Worm (Caenorhabditis elegans): ENCODE data around the gene col-73.
"Not testable (repeated sequence)": the region's sequence is repeated elsewhere in the genome, so short reads cannot be mapped to it uniquely, and the experiment has no call there.

Gene col-73

DNA sequence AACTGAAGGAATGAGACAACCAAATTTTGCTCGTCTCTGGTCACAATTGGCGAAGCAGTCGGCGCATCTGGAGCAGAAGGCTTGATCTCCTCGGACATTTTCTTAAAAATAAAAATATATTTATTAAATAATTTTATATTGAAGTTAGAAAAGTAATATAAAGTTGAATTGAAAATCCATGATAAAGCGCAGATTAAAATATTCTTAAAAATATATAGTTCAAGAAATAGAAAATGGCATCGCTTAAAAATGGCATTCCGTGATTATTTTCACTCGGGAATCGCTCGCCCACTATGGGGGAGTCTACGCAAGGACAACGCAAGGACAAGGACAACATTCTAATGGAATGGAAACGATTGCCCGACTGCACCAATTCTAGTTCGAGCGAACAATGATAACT is 30.8 kb upstream of the col-73 start, which contains the start of gene sgt-1:
Gene sgt-1 (minus strand): TSS at position 101 of the 400 bp plus-strand sequence.
- not testable (repeated sequence) for TF ChIP-seq unc-62 (GFP tag; optimal IDR thresholded peaks at IDR 0.05); elt-3 (tag; optimal IDR thresholded peaks at IDR 0.05); flh-1 (GFP tag; optimal IDR thresholded peaks at IDR 0.05)

ce11 chrII:4902035-4902434 is 29.1 kb upstream of the col-73 start, which contains the start of gene R05F9.9:
TSS of gene R05F9.9 (minus strand) at chrII:4902100.
- no peak for TF ChIP-seq blmp-1 (tag; optimal IDR thresholded peaks at IDR 0.05)
- peak; percentile 29 for TF ChIP-seq ces-1 (GFP tag; optimal IDR thresholded peaks at IDR 0.05)
- TF ChIP-seq mep-1 (tag; optimal IDR thresholded peaks at IDR 0.05), result peak; percentile 46
- TF ChIP-seq ceh-39 (tag; optimal IDR thresholded peaks at IDR 0.05), result peak; percentile 75
- no peak for TF ChIP-seq mab-5 (tag; optimal IDR thresholded peaks at IDR 0.05)
- peak; percentile 37 for TF ChIP-seq lsy-2 (tag; optimal IDR thresholded peaks at IDR 0.05)

DNA sequence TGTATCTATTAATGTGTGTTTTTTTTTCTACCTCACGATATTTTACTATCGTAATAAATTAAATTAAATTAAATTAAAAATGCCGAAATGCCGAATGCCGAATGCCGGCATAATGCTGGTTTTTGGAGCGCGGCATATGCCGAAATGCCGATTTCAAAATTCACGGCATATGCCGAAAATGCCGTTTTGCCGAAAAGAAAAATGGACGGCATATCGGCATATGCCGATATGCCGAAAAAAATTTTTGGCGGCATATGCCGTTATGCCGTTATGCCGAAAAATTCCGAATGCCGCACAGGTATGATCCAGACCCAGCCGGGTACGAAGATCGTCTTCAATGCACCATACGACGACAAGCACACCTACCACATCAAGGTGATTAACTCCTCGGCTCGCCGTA is 25.6 kb upstream of the col-73 start, which contains the start of gene msp-32:
Gene msp-32 (plus strand): TSS at position 301 of the 400 bp plus-strand sequence.
- not testable (repeated sequence) for TF ChIP-seq mls-2 (tag; optimal IDR thresholded peaks at IDR 0.05); drap-1 (GFP tag; optimal IDR thresholded peaks at IDR 0.05); mab-5 (tag; optimal IDR thresholded peaks at IDR 0.05)

DNA sequence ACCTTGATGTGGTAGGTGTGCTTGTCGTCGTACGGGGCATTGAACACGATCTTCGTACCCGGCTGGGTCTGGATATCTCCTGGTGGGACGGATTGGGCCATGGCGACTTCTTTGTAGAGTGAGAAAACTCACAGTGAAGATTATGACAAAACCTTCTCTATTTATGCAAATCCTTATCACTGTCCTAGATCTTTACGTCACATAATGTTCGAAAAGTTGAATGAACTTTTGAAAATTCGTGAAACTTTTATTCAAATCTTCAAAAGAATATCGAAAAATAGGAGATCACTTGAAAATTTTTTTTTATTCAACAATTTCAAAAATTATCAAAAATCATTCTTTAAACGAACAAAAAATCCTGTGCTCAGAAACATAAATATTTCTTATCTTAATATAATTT is 19.7 kb upstream of the col-73 start, which contains the start of gene msp-33:
Gene msp-33 (minus strand): TSS at position 101 of the 400 bp plus-strand sequence.
- TF ChIP-seq lin-32 (GFP tag; optimal IDR thresholded peaks at IDR 0.05), result no peak
- no peak for TF ChIP-seq lin-13 (tag; optimal IDR thresholded peaks at IDR 0.05)
- no peak for TF ChIP-seq ztf-11 (tag; optimal IDR thresholded peaks at IDR 0.05)
- TF ChIP-seq unc-39 (tag; optimal IDR thresholded peaks at IDR 0.05), result no peak
- TF ChIP-seq tbx-8 (GFP tag; optimal IDR thresholded peaks at IDR 0.05), result no peak
- TF ChIP-seq hlh-1 (tag; optimal IDR thresholded peaks at IDR 0.05), result no peak
- TF ChIP-seq elt-3 (tag; optimal IDR thresholded peaks at IDR 0.05), result no peak

DNA sequence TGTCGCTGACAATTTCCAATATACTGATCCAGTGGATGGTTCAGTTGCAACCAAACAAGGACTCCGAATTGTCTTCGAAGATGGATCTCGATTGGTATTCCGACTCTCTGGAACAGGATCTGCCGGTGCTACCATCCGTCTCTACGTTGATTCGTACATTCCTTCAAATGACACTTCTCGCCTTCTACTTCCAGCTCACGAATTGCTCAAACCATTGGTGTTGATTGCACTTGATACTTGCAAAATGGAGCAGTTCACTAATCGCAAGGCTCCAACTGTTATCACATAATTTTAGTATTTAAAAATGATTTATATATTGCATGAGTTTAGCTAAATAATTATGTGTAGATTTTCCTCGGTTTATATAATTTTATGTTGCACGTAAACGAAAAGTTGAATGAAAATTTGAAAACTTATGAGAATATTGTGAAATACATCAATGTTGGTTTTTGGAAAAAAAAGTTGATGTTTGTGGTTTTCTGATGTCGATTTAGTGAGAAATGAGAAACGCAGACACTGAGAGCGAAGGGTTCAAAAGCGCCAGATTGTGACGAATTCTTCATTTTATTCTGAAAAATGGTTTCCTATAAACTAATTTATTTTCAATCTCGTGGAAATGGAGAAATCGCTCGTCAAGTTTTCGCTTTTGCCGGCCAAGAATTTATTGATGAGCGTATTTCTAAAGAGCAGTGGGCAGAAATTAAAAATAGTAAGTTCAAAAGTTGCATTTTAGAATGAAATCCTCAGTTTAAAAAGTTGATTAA is 18.3 kb upstream of the col-73 start, which contains the start of gene gst-9:
Gene gst-9 (plus strand): TSS at position 574 of the 764 bp plus-strand sequence.
- TF ChIP-seq ceh-43 (GFP tag; optimal IDR thresholded peaks at IDR 0.05), result no peak
- no peak for TF ChIP-seq lsy-2 (tag; optimal IDR thresholded peaks at IDR 0.05)
- no peak for TF ChIP-seq unc-62 (GFP tag; optimal IDR thresholded peaks at IDR 0.05)
- TF ChIP-seq ceh-39 (tag; optimal IDR thresholded peaks at IDR 0.05), result no peak
- TF ChIP-seq flh-1 (GFP tag; optimal IDR thresholded peaks at IDR 0.05), result no peak
- TF ChIP-seq ham-2 (GFP tag; optimal IDR thresholded peaks at IDR 0.05), result no peak
- no peak for TF ChIP-seq lin-13 (tag; optimal IDR thresholded peaks at IDR 0.05)
- no peak for TF ChIP-seq nhr-28 (tag; optimal IDR thresholded peaks at IDR 0.05)
- TF ChIP-seq blmp-1 (tag; optimal IDR thresholded peaks at IDR 0.05), result no peak
- no peak for TF ChIP-seq lin-32 (GFP tag; optimal IDR thresholded peaks at IDR 0.05)
- TF ChIP-seq mls-2 (tag; optimal IDR thresholded peaks at IDR 0.05), result no peak
- TF ChIP-seq M03D4.4 (tag; optimal IDR thresholded peaks at IDR 0.05), result no peak
- no peak for TF ChIP-seq nhr-12 (tag; optimal IDR thresholded peaks at IDR 0.05)
- TF ChIP-seq nhr-76 (tag; optimal IDR thresholded peaks at IDR 0.05), result no peak
- TF ChIP-seq hlh-1 (tag; optimal IDR thresholded peaks at IDR 0.05), result no peak

ce11 chrII:4888527-4889487 is 15.9 kb upstream of the col-73 start, which contains the start of gene pgm-1:
TSS of gene pgm-1 (plus strand) at chrII:4889437.
- TF ChIP-seq unc-120 (tag; optimal IDR thresholded peaks at IDR 0.05; ENCODE audit: poor library complexity, severe bottlenecking) (peak; percentile 34), nhr-76 (tag; optimal IDR thresholded peaks at IDR 0.05) (no peak), drap-1 (GFP tag; optimal IDR thresholded peaks at IDR 0.05) (no peak), unc-39 (tag; optimal IDR thresholded peaks at IDR 0.05) (no peak), ces-1 (GFP tag; optimal IDR thresholded peaks at IDR 0.05) (no peak), sem-2 (GFP tag; optimal IDR thresholded peaks at IDR 0.05) (no peak), elt-3 (tag; optimal IDR thresholded peaks at IDR 0.05) (no peak), snpc-4 (tag; optimal IDR thresholded peaks at IDR 0.05) (no peak), cnd-1 (tag; optimal IDR thresholded peaks at IDR 0.05) (no peak), hlh-1 (tag; optimal IDR thresholded peaks at IDR 0.05) (peak; percentile 57), M03D4.4 (tag; optimal IDR thresholded peaks at IDR 0.05) (no peak), ham-2 (GFP tag; optimal IDR thresholded peaks at IDR 0.05) (no peak), unc-62 (GFP tag; optimal IDR thresholded peaks at IDR 0.05) (no peak)
